Fruit fly (Drosophila melanogaster) whole organism, wandering third instar larva: ENCODE data around the gene CG7542.

Experiments
- CG32264 ChIP-seq: fragments of 200-800 bp; sonication (Bioruptor generic); optimal IDR thresholded peaks from 2 replicates; lab custom pipeline; 2016; ENCODE audit warnings: missing biosample characterization, missing genetic modification characterization
- CrebA ChIP-seq: fragments of 200-800 bp; sonication (Bioruptor generic); optimal IDR thresholded peaks from 2 replicates; lab custom pipeline; 2016; ENCODE audit warnings: missing biosample characterization, mild to moderate bottlenecking, missing genetic modification characterization, borderline replicate concordance
- Rel ChIP-seq, 2 experiments: fragments of 200-800 bp; sonication (Bioruptor generic) in 1 of 2; optimal IDR thresholded peaks; 2 replicates in 1 of 2; 3 replicates in 1 of 2; lab custom pipeline; 2016 to 2019; ENCODE audit warnings: mild to moderate bottlenecking in 2 of 2, missing biosample characterization in 2 of 2, missing genetic modification characterization in 2 of 2, moderate library complexity in 1 of 2
- dsf ChIP-seq: sonication (Bioruptor generic); optimal IDR thresholded peaks from 2 replicates; lab custom pipeline; 2016; ENCODE audit warnings: missing biosample characterization, missing genetic modification characterization, borderline replicate concordance
- fru ChIP-seq: fragments of 200-800 bp; sonication (Bioruptor generic); optimal IDR thresholded peaks from 3 replicates; lab custom pipeline; 2016; ENCODE audit warnings: missing biosample characterization, mild to moderate bottlenecking, missing genetic modification characterization
- lola ChIP-seq: fragments of >200 bp; optimal IDR thresholded peaks from 2 replicates; lab custom pipeline; 2017; ENCODE audit warnings: missing biosample characterization, missing genetic modification characterization
- psq ChIP-seq: fragments of 200-800 bp; sonication (Bioruptor generic); optimal IDR thresholded peaks from 3 replicates; lab custom pipeline; 2017; ENCODE audit warnings: missing biosample characterization, mild to moderate bottlenecking, missing genetic modification characterization, moderate library complexity
- usp ChIP-seq: fragments of >200 bp; optimal IDR thresholded peaks from 2 replicates; lab custom pipeline; 2017; ENCODE audit warnings: missing biosample characterization, missing genetic modification characterization

dm6 chr3L:17502235-17502634, 47.4 kb upstream of the CG7542 start:
- peak; percentile 70 for TF ChIP-seq psq (GFP tag; lab: Kevin White, UChicago)
- no peak for TF ChIP-seq lola
- peak; percentile 85 for TF ChIP-seq fru (GFP tag; lab: Kevin White, UChicago)
- peak; percentile 62 for TF ChIP-seq Rel (GFP tag; optimal IDR thresholded peaks at IDR 0.05; lab: Kevin White, UChicago)
- no peak for TF ChIP-seq Rel (tag; optimal IDR thresholded peaks at IDR 0.05; lab: Kevin White, UChicago)
- TF ChIP-seq CrebA (GFP tag; lab: Kevin White, UChicago): no peak
- peak; percentile 65 for TF ChIP-seq CG32264 (GFP tag; lab: Kevin White, UChicago)
- TF ChIP-seq dsf: no peak
- TF ChIP-seq usp (GFP tag; lab: Kevin White, UChicago): no peak
